Worm (Caenorhabditis elegans) whole organism, L4 larva: ENCODE data around the gene T24B8.4.

Experiments
- aha-1 ChIP-seq: fragments of 150-350 bp; peaks from one replicate; lab custom pipeline; 2014; ENCODE audit warnings: missing biosample characterization, missing genetic modification characterization
- ceh-82 ChIP-seq: sonication (generic microtip); optimal IDR thresholded peaks from 2 replicates; lab custom pipeline; 2017; ENCODE audit warnings: missing biosample characterization, missing genetic modification characterization
- cey-2 ChIP-seq: sonication (generic microtip); optimal IDR thresholded peaks from 3 replicates; lab custom pipeline; 2017; ENCODE audit warnings: missing genetic modification characterization, mild to moderate bottlenecking, missing compliant biosample characterization, antibody characterized with exemption, borderline replicate concordance; ENCODE audit not compliant: insufficient read depth
- daf-12 ChIP-seq: fragments of 150-350 bp; optimal IDR thresholded peaks from 2 replicates; lab custom pipeline; 2014; ENCODE audit warnings: missing biosample characterization, missing genetic modification reagents, missing genetic modification characterization
- fos-1 ChIP-seq: fragments of 150-350 bp; optimal IDR thresholded peaks from 2 replicates; lab custom pipeline; 2014; ENCODE audit warnings: missing biosample characterization, missing genetic modification characterization
- lin-15B ChIP-seq: fragments of 150-350 bp; sonication (generic microtip); optimal IDR thresholded peaks from 3 replicates; lab custom pipeline; 2014; ENCODE audit warnings: missing biosample characterization, missing genetic modification characterization
- lir-3 ChIP-seq: sonication (generic microtip); optimal IDR thresholded peaks from 2 replicates; lab custom pipeline; 2016; ENCODE audit warnings: mild to moderate bottlenecking, missing genetic modification characterization, missing compliant biosample characterization
- nhr-25 ChIP-seq: sonication (generic microtip); optimal IDR thresholded peaks from 2 replicates; lab custom pipeline; 2017; ENCODE audit warnings: missing genetic modification characterization, mild to moderate bottlenecking, missing compliant biosample characterization, antibody characterized with exemption, moderate library complexity, borderline replicate concordance; ENCODE audit not compliant: insufficient read depth
- rbr-2 ChIP-seq: sonication (generic microtip); optimal IDR thresholded peaks from 2 replicates; lab custom pipeline; 2016; ENCODE audit warnings: missing genotype, missing genetic modification characterization, missing compliant biosample characterization
- snpc-4 ChIP-seq: fragments of 150-350 bp; optimal IDR thresholded peaks from 2 replicates; lab custom pipeline; 2014; ENCODE audit warnings: missing biosample characterization, missing genetic modification characterization
- tra-1 ChIP-seq: fragments of 200-800 bp; sonication (Bioruptor generic); IDR thresholded peaks from 2 replicates; pipeline ENCODE4 v1.3.6; 2022; ENCODE audit warnings: missing genetic modification reagents, missing genetic modification characterization, missing compliant biosample characterization
- unc-62 ChIP-seq, 3 experiments: fragments of 150-350 bp in 1 of 3; sonication (generic microtip); optimal IDR thresholded peaks in 2 of 3; peaks in 1 of 3; 1 replicate in 1 of 3; 2 replicates in 2 of 3; lab custom pipeline; 2014 to 2017; ENCODE audit warnings: missing biosample characterization in 3 of 3, missing genetic modification characterization in 3 of 3, missing genetic modification reagents in 3 of 3, missing genotype in 1 of 3

DNA sequence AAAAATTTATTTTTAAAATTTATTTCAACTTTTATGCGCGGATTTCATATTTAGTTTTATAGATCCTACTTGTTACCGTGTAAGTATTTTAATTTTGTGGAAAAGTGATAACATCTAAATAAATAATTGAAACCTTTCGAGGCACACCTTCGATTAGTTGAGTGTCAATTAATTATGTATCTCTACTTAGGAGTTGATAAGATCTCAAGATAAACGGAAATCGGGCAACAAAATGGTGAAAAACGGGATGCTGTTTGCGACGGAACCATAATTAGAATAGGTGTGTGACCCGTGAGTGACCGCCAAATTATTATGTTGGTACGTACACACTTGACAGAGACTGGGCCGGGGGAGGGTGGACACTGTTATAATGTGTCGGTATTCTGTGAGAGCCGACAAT lies 44.3 kb downstream of the T24B8.4 start:
- TF ChIP-seq nhr-25 (tag; lab: Kevin White, UChicago) (no peak), cey-2 (tag; lab: Kevin White, UChicago) (no peak), lir-3 (tag; lab: Kevin White, UChicago) (no peak), ceh-82 (tag; lab: Kevin White, UChicago) (no peak), daf-12 (tag; lab: Kevin White, UChicago) (no peak), aha-1 (tag; lab: Kevin White, UChicago) (no peak), lin-15B (tag; lab: Kevin White, UChicago) (no peak), tra-1 (GFP tag; lab: Robert Waterston, UW) (no peak), snpc-4 (tag; lab: Kevin White, UChicago) (no peak), rbr-2 (tag; lab: Kevin White, UChicago) (no peak), fos-1 (tag; lab: Kevin White, UChicago) (no peak), unc-62 (GFP tag; optimal IDR thresholded peaks at IDR 0.05 in 1 of 2; lab: Kevin White, UChicago) (peak in 1 of 2 experiments; percentile 23), unc-62 (tag; optimal IDR thresholded peaks at IDR 0.05; lab: Kevin White, UChicago) (no peak)
